Fruit fly (Drosophila melanogaster) whole organism, pupa: ENCODE results near the gene Gr64a.

ENCODE experiments used
- CG12605 ChIP-seq: fragments of 200-800 bp; sonication (Bioruptor generic); IDR thresholded peaks from 2 replicates; pipeline ENCODE4 v1.3.6; 2022; ENCODE audit warnings: missing biosample characterization, missing genetic modification characterization
- CG13204 ChIP-seq: fragments of 200-800 bp; sonication (Bioruptor generic); optimal IDR thresholded peaks from 2 replicates; lab custom pipeline; 2018; ENCODE audit warnings: missing biosample characterization, mild to moderate bottlenecking, missing genetic modification characterization, moderate library complexity
- CG14655 ChIP-seq: fragments of 200-800 bp; sonication (Bioruptor generic); optimal IDR thresholded peaks from 3 replicates; lab custom pipeline; 2017; ENCODE audit warnings: mild to moderate bottlenecking, missing biosample characterization, missing genetic modification reagents, missing genetic modification characterization
- CG15710 ChIP-seq: fragments of 200-800 bp; sonication (Bioruptor generic); optimal IDR thresholded peaks from 2 replicates; lab custom pipeline; 2018; ENCODE audit warnings: missing biosample characterization, mild to moderate bottlenecking, missing genetic modification characterization, moderate library complexity
- CG4496 ChIP-seq: fragments of 200-800 bp; sonication (Bioruptor generic); IDR thresholded peaks from 3 replicates; pipeline ENCODE4 v1.3.6; 2022; ENCODE audit warnings: missing biosample characterization, missing genetic modification characterization
- Pif1A ChIP-seq: fragments of 200-800 bp; sonication (Bioruptor generic); optimal IDR thresholded peaks from 3 replicates; lab custom pipeline; 2016; ENCODE audit warnings: missing biosample characterization, missing genetic modification characterization

DNA sequence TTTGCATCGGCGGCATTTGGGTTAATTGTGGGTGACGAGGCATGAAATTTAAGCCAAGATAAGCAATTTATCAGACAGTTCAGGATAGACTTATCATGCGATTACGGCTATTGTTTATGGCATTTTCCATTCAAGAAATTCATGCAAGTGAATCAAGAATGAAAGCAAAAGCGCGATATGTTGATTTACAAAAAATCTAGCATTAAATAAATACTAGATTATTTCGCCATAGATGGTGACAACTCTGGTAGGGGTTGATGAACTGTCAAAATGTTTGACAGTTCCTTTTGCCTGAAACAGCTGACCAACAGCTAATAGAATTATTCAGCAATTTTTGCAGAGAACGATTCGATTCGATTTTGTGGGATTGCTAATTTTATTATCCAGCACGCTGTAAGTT, 42.5 kb downstream of the Gr64a start, which contains the start of gene CG32259:
- TF ChIP-seq CG15710 (tag; lab: Kevin White, UChicago), result no peak
- no peak for TF ChIP-seq CG13204 (GFP tag; lab: Kevin White, UChicago)
- no peak for TF ChIP-seq CG14655 (GFP tag; lab: Kevin White, UChicago)
- TF ChIP-seq CG4496 (GFP tag; lab: Robert Waterston, UW), result no peak
- TF ChIP-seq CG12605 (GFP tag; lab: Robert Waterston, UW), result no peak
- no peak for TF ChIP-seq Pif1A
